Worm (Caenorhabditis elegans) whole organism, late embryonic: ENCODE measurements around the gene unc-62.
A peak's percentile ranks its signal among the peaks of the same experiment; 100 is the strongest.

ENCODE experiments used
- C08G9.2 ChIP-seq: sonication (generic microtip); optimal IDR thresholded peaks from 2 replicates; lab custom pipeline; 2016; ENCODE audit warnings: mild to moderate bottlenecking, missing genetic modification characterization, moderate library complexity, missing compliant biosample characterization
- F13H6.1 ChIP-seq: sonication (generic microtip); optimal IDR thresholded peaks from 2 replicates; lab custom pipeline; 2016; ENCODE audit warnings: missing genetic modification characterization, missing compliant biosample characterization
- K02D7.2 ChIP-seq: sonication (generic microtip); optimal IDR thresholded peaks from 2 replicates; lab custom pipeline; 2017; ENCODE audit warnings: mild to moderate bottlenecking, missing genetic modification characterization, missing compliant biosample characterization
- T23F11.4 ChIP-seq: fragments of 200-800 bp; sonication (Bioruptor generic); optimal IDR thresholded peaks from 2 replicates; lab custom pipeline; 2018; ENCODE audit warnings: mild to moderate bottlenecking, missing genetic modification characterization, missing compliant biosample characterization
- ama-1 ChIP-seq: fragments of 150-350 bp; optimal IDR thresholded peaks from 2 replicates; lab custom pipeline; 2014
- ceh-14 ChIP-seq: sonication (generic microtip); optimal IDR thresholded peaks from 2 replicates; lab custom pipeline; 2016; ENCODE audit warnings: missing genotype, missing genetic modification characterization, missing compliant biosample characterization
- ceh-18 ChIP-seq: sonication (generic microtip); optimal IDR thresholded peaks from 2 replicates; lab custom pipeline; 2016; ENCODE audit warnings: missing genetic modification characterization, missing compliant biosample characterization
- ceh-22 ChIP-seq: sonication (generic microtip); optimal IDR thresholded peaks from 2 replicates; lab custom pipeline; 2017; ENCODE audit warnings: missing biosample characterization, missing genetic modification characterization
- ceh-30 ChIP-seq: fragments of 150-350 bp; optimal IDR thresholded peaks from 2 replicates; lab custom pipeline; 2014; ENCODE audit warnings: missing biosample characterization, missing genetic modification characterization
- ceh-31 ChIP-seq: sonication (generic microtip); optimal IDR thresholded peaks from 2 replicates; lab custom pipeline; 2016; ENCODE audit warnings: missing genetic modification characterization, missing compliant biosample characterization
- ceh-45 ChIP-seq: fragments of 200-800 bp; sonication (Bioruptor generic); IDR thresholded peaks from 2 replicates; pipeline ENCODE4 v1.3.6; 2022; ENCODE audit warnings: missing genetic modification reagents, missing genetic modification characterization, missing compliant biosample characterization
- ceh-48 ChIP-seq: sonication (generic microtip); optimal IDR thresholded peaks from 2 replicates; lab custom pipeline; 2016; ENCODE audit warnings: missing genetic modification characterization, inconsistent platforms, missing compliant biosample characterization
- ceh-6 ChIP-seq: fragments of 200-800 bp; sonication (Bioruptor generic); optimal IDR thresholded peaks from 2 replicates; lab custom pipeline; 2018; ENCODE audit warnings: mild to moderate bottlenecking, missing genetic modification characterization, missing compliant biosample characterization
- ceh-9 ChIP-seq: sonication (generic microtip); optimal IDR thresholded peaks from 2 replicates; lab custom pipeline; 2016; ENCODE audit warnings: mild to moderate bottlenecking, missing genetic modification characterization, inconsistent platforms, missing compliant biosample characterization
- che-1 ChIP-seq: sonication (generic microtip); optimal IDR thresholded peaks from 2 replicates; lab custom pipeline; 2016; ENCODE audit warnings: mild to moderate bottlenecking, missing genetic modification characterization, missing compliant biosample characterization
- dmd-4 ChIP-seq: sonication (generic microtip); optimal IDR thresholded peaks from 2 replicates; lab custom pipeline; 2016; ENCODE audit warnings: borderline replicate concordance, missing genetic modification characterization, missing compliant biosample characterization
- dve-1 ChIP-seq: sonication (generic microtip); optimal IDR thresholded peaks from 2 replicates; lab custom pipeline; 2017; ENCODE audit warnings: antibody characterized with exemption, mild to moderate bottlenecking, missing genetic modification characterization, missing compliant biosample characterization
- ets-4 ChIP-seq: sonication (generic microtip); optimal IDR thresholded peaks from 2 replicates; lab custom pipeline; 2016; ENCODE audit warnings: missing genetic modification characterization, missing compliant biosample characterization
- eyg-1 ChIP-seq: sonication (generic microtip); optimal IDR thresholded peaks from 2 replicates; lab custom pipeline; 2016; ENCODE audit warnings: missing genotype, missing genetic modification characterization, missing compliant biosample characterization
- fax-1 ChIP-seq: sonication (generic microtip); optimal IDR thresholded peaks from 2 replicates; lab custom pipeline; 2016; ENCODE audit warnings: missing genotype, missing genetic modification characterization, missing compliant biosample characterization
- fkh-10 ChIP-seq: fragments of 150-350 bp; optimal IDR thresholded peaks from 2 replicates; lab custom pipeline; 2014; ENCODE audit warnings: missing biosample characterization, missing genetic modification reagents, missing genetic modification characterization
- fkh-6 ChIP-seq: sonication (generic microtip); optimal IDR thresholded peaks from 2 replicates; lab custom pipeline; 2016; ENCODE audit warnings: missing genetic modification characterization, missing compliant biosample characterization
- gmeb-2 ChIP-seq: sonication (generic microtip); optimal IDR thresholded peaks from 2 replicates; lab custom pipeline; 2016; ENCODE audit warnings: missing genetic modification characterization, inconsistent platforms, missing compliant biosample characterization
- hlh-30 ChIP-seq: sonication (generic microtip); optimal IDR thresholded peaks from 2 replicates; lab custom pipeline; 2017; ENCODE audit warnings: antibody characterized with exemption, missing genetic modification characterization, missing compliant biosample characterization; ENCODE audit not compliant: insufficient read depth
- lin-11 ChIP-seq: fragments of 200-800 bp; sonication (Bioruptor generic); optimal IDR thresholded peaks from 2 replicates; lab custom pipeline; 2018; ENCODE audit warnings: mild to moderate bottlenecking, missing genetic modification characterization, missing compliant biosample characterization
- madf-2 ChIP-seq: sonication (generic microtip); optimal IDR thresholded peaks from 2 replicates; lab custom pipeline; 2017; ENCODE audit warnings: missing genetic modification characterization, missing compliant biosample characterization
- nfya-1 ChIP-seq: sonication (generic microtip); optimal IDR thresholded peaks from 2 replicates; lab custom pipeline; 2017; ENCODE audit warnings: missing genetic modification characterization, mild to moderate bottlenecking, missing compliant biosample characterization, antibody characterized with exemption, moderate library complexity
- nhr-232 ChIP-seq: sonication (generic microtip); optimal IDR thresholded peaks from 2 replicates; lab custom pipeline; 2016; ENCODE audit warnings: missing genetic modification characterization, missing compliant biosample characterization
- npax-4 ChIP-seq: sonication (generic microtip); optimal IDR thresholded peaks from 2 replicates; lab custom pipeline; 2016; ENCODE audit warnings: missing genetic modification characterization, missing compliant biosample characterization
- odd-2 ChIP-seq: sonication (generic microtip); optimal IDR thresholded peaks from 2 replicates; lab custom pipeline; 2017; ENCODE audit warnings: antibody characterized with exemption, mild to moderate bottlenecking, missing genetic modification characterization, missing compliant biosample characterization
- pag-3 ChIP-seq: sonication (generic microtip); optimal IDR thresholded peaks from 2 replicates; lab custom pipeline; 2016; ENCODE audit warnings: missing compliant biosample characterization, missing genetic modification characterization, borderline replicate concordance
- pat-9 ChIP-seq: fragments of 200-800 bp; sonication (Bioruptor generic); optimal IDR thresholded peaks from 2 replicates; lab custom pipeline; 2018; ENCODE audit warnings: mild to moderate bottlenecking, missing genetic modification characterization, moderate library complexity, missing compliant biosample characterization
- pha-2 ChIP-seq: sonication (generic microtip); optimal IDR thresholded peaks from 2 replicates; lab custom pipeline; 2017; ENCODE audit warnings: mild to moderate bottlenecking, missing genetic modification characterization, missing compliant biosample characterization
- pha-4 ChIP-seq: fragments of 150-350 bp; optimal IDR thresholded peaks from 2 replicates; lab custom pipeline; 2018; ENCODE audit warnings: missing biosample characterization, missing genetic modification reagents, missing genetic modification characterization
- pros-1 ChIP-seq: fragments of 150-350 bp; optimal IDR thresholded peaks from 2 replicates; lab custom pipeline; 2014; ENCODE audit warnings: missing biosample characterization, missing genetic modification reagents, missing genetic modification characterization
- ref-2 ChIP-seq: sonication (generic microtip); optimal IDR thresholded peaks from 2 replicates; lab custom pipeline; 2016; ENCODE audit warnings: missing genetic modification characterization, missing compliant biosample characterization
- rnt-1 ChIP-seq: sonication (generic microtip); optimal IDR thresholded peaks from 2 replicates; lab custom pipeline; 2016; ENCODE audit warnings: missing genetic modification characterization, missing compliant biosample characterization
- sdc-2 ChIP-seq: sonication (generic microtip); optimal IDR thresholded peaks from 2 replicates; lab custom pipeline; 2016; ENCODE audit warnings: missing genotype, missing genetic modification characterization, missing compliant biosample characterization
- sox-4 ChIP-seq: sonication (generic microtip); optimal IDR thresholded peaks from 2 replicates; lab custom pipeline; 2017; ENCODE audit warnings: mild to moderate bottlenecking, missing genetic modification characterization, inconsistent platforms, missing compliant biosample characterization
- tbx-2 ChIP-seq: sonication (generic microtip); optimal IDR thresholded peaks from 2 replicates; lab custom pipeline; 2016; ENCODE audit warnings: missing genetic modification characterization, missing compliant biosample characterization
- tbx-7 ChIP-seq: sonication (generic microtip); optimal IDR thresholded peaks from 2 replicates; lab custom pipeline; 2016; ENCODE audit warnings: missing genotype, missing genetic modification characterization, missing compliant biosample characterization
- ttx-3 ChIP-seq: sonication (generic microtip); optimal IDR thresholded peaks from 2 replicates; lab custom pipeline; 2016; ENCODE audit warnings: missing genetic modification reagents, missing genetic modification characterization, missing compliant biosample characterization
- unc-55 ChIP-seq: sonication (generic microtip); optimal IDR thresholded peaks from 2 replicates; lab custom pipeline; 2017; ENCODE audit warnings: missing biosample characterization, missing genetic modification reagents, missing genetic modification characterization

unc-62 gene

ce11 chrV:4491273-4492094 lies 5.8 kb upstream of the unc-62 start (continued):
- TF ChIP-seq npax-4 (tag; lab: Kevin White, UChicago) = no peak
- no peak for TF ChIP-seq ceh-30 (tag; lab: Kevin White, UChicago)
- peak; percentile 31 for TF ChIP-seq ceh-18 (tag; lab: Kevin White, UChicago)
- TF ChIP-seq ceh-14 = no peak
- TF ChIP-seq F13H6.1 = no peak
- no peak for TF ChIP-seq ceh-22 (tag; lab: Kevin White, UChicago)
- peak; percentile 15 for TF ChIP-seq pha-2 (tag; lab: Kevin White, UChicago)
- TF ChIP-seq odd-2 = no peak
- no peak for TF ChIP-seq tbx-7 (tag; lab: Kevin White, UChicago)
- TF ChIP-seq pat-9 (tag; lab: Kevin White, UChicago) = peak; percentile 4
- TF ChIP-seq fkh-10 (GFP tag; lab: Kevin White, UChicago) = no peak
- TF ChIP-seq pros-1 (tag; lab: Kevin White, UChicago) = no peak
- no peak for TF ChIP-seq ceh-9 (tag; lab: Kevin White, UChicago)
- no peak for TF ChIP-seq sox-4 (tag; lab: Kevin White, UChicago)
- no peak for TF ChIP-seq pag-3

ce11 chrV:4495114-4495819 lies 2.0 kb upstream of the unc-62 start:
- peak; percentile 90 for TF ChIP-seq unc-55 (GFP tag; lab: Kevin White, UChicago)
- no peak for TF ChIP-seq pat-9 (tag; lab: Kevin White, UChicago)
- no peak for TF ChIP-seq hlh-30 (tag; lab: Kevin White, UChicago)
- peak; percentile 51 for TF ChIP-seq che-1
- no peak for TF ChIP-seq ceh-48 (tag; lab: Kevin White, UChicago)
- TF ChIP-seq tbx-7 (tag; lab: Kevin White, UChicago) = no peak

- TF ChIP-seq C08G9.2 (tag; lab: Kevin White, UChicago) (no peak), tbx-2 (tag; lab: Kevin White, UChicago) (no peak), ama-1 (lab: Kevin White, UChicago) (no peak), dmd-4 (tag; lab: Kevin White, UChicago) (no peak), K02D7.2 (tag; lab: Kevin White, UChicago) (no peak), gmeb-2 (tag; lab: Kevin White, UChicago) (no peak), ceh-22 (tag; lab: Kevin White, UChicago) (no peak), ceh-14 (no peak), sdc-2 (no peak), pha-4 (no peak), ttx-3 (no peak), ets-4 (no peak), dve-1 (no peak), pag-3 (no peak), ceh-30 (tag; lab: Kevin White, UChicago) (no peak)
Observed at ce11 chrV:4496104-4496586, 1.1 kb upstream of the unc-62 start.

ce11 chrV:4499156-4499808 lies 2.0 kb downstream of the unc-62 start:
- TF ChIP-seq pha-4 (no peak), eyg-1 (tag; lab: Kevin White, UChicago) (no peak), F13H6.1 (no peak), fax-1 (tag; lab: Kevin White, UChicago) (no peak), fkh-6 (tag; lab: Kevin White, UChicago) (no peak), ref-2 (tag; lab: Kevin White, UChicago) (peak; percentile 18), ceh-45 (GFP tag; lab: Robert Waterston, UW) (no peak), T23F11.4 (GFP tag; lab: Kevin White, UChicago) (peak; percentile 54), rnt-1 (tag; lab: Kevin White, UChicago) (no peak), nfya-1 (tag; lab: Kevin White, UChicago) (peak; percentile 98), madf-2 (tag; lab: Kevin White, UChicago) (peak; percentile 14), sdc-2 (no peak), nhr-232 (tag; lab: Kevin White, UChicago) (no peak), ceh-31 (tag; lab: Kevin White, UChicago) (peak; percentile 12), ceh-6 (GFP tag; lab: Kevin White, UChicago) (peak; percentile 1), pat-9 (tag; lab: Kevin White, UChicago) (peak; percentile 29), unc-55 (GFP tag; lab: Kevin White, UChicago) (peak; percentile 100), lin-11 (tag; lab: Kevin White, UChicago) (peak; percentile 25)
- TF ChIP-seq, all 69 proteins: peak for 9
